Fruit fly (Drosophila melanogaster) whole organism, embryonic: ENCODE data around the gene CG10750.

Experiments used
- Abd-B ChIP-seq: fragments of 200-800 bp; sonication (Bioruptor generic); optimal IDR thresholded peaks from 2 replicates; lab custom pipeline; 2018; ENCODE audit warnings: missing biosample characterization, mild to moderate bottlenecking, missing genetic modification characterization, moderate library complexity
- Antp ChIP-seq: fragments of 200-800 bp; sonication (Bioruptor generic); optimal IDR thresholded peaks from 3 replicates; lab custom pipeline; 2016; ENCODE audit warnings: missing biosample characterization, missing genetic modification characterization
- C15 ChIP-seq: fragments of 200-800 bp; sonication (Bioruptor generic); IDR thresholded peaks from 3 replicates; pipeline ENCODE4 v1.3.6; 2022; ENCODE audit warnings: missing biosample characterization, missing genetic modification characterization
- CG10366 ChIP-seq: fragments of 200-800 bp; sonication (Bioruptor generic); IDR thresholded peaks from 2 replicates; pipeline ENCODE4 v1.3.6; 2022; ENCODE audit warnings: missing biosample characterization, missing genetic modification characterization
- CG10565 ChIP-seq: fragments of 200-800 bp; sonication (Bioruptor generic); optimal IDR thresholded peaks from 3 replicates; lab custom pipeline; 2016; ENCODE audit warnings: missing biosample characterization, mild to moderate bottlenecking, missing genetic modification characterization
- CG11398 ChIP-seq: fragments of 200-800 bp; sonication (Bioruptor generic); optimal IDR thresholded peaks from 2 replicates; lab custom pipeline; 2016; ENCODE audit warnings: missing biosample characterization, missing genetic modification characterization
- CG12236 ChIP-seq: fragments of 200-800 bp; sonication (Bioruptor generic); optimal IDR thresholded peaks from 2 replicates; lab custom pipeline; 2016; ENCODE audit warnings: missing biosample characterization, missing genetic modification characterization
- CG13296 ChIP-seq: fragments of 200-800 bp; sonication (Bioruptor generic); optimal IDR thresholded peaks from 3 replicates; lab custom pipeline; 2018; ENCODE audit warnings: missing biosample characterization, mild to moderate bottlenecking, missing genetic modification characterization
- CG1602 ChIP-seq: fragments of 200-800 bp; sonication (Bioruptor generic); optimal IDR thresholded peaks from 3 replicates; lab custom pipeline; 2016; ENCODE audit warnings: missing biosample characterization, missing genetic modification characterization
- CG16779 ChIP-seq: fragments of 200-800 bp; sonication (Bioruptor generic); IDR thresholded peaks from 2 replicates; pipeline ENCODE4 v1.3.6; 2022; ENCODE audit warnings: missing biosample characterization, missing genetic modification characterization
- CG17385 ChIP-seq: fragments of 200-800 bp; sonication (Bioruptor generic); optimal IDR thresholded peaks from 3 replicates; lab custom pipeline; 2018; ENCODE audit warnings: missing biosample characterization, mild to moderate bottlenecking, missing genetic modification characterization
- CG17568 ChIP-seq: fragments of 200-800 bp; sonication (Bioruptor generic); optimal IDR thresholded peaks from 2 replicates; lab custom pipeline; 2018; ENCODE audit warnings: missing biosample characterization, mild to moderate bottlenecking, missing genetic modification characterization, moderate library complexity
- CG31224 ChIP-seq: fragments of 200-800 bp; sonication (Bioruptor generic); IDR thresholded peaks from 2 replicates; pipeline ENCODE4 v1.3.6; 2022; ENCODE audit warnings: missing biosample characterization, missing genetic modification characterization
- CG3407 ChIP-seq: fragments of 200-800 bp; sonication (Bioruptor generic); optimal IDR thresholded peaks from 2 replicates; lab custom pipeline; 2018; ENCODE audit warnings: missing biosample characterization, mild to moderate bottlenecking, missing genetic modification characterization
- CG34376 ChIP-seq: fragments of 200-800 bp; sonication (Bioruptor generic); optimal IDR thresholded peaks from 2 replicates; lab custom pipeline; 2018; ENCODE audit warnings: missing biosample characterization, mild to moderate bottlenecking, missing genetic modification characterization
- CG3838 ChIP-seq: fragments of 200-800 bp; sonication (Bioruptor generic); optimal IDR thresholded peaks from 3 replicates; lab custom pipeline; 2016; ENCODE audit warnings: missing biosample characterization, missing genetic modification characterization
- CG3995 ChIP-seq: fragments of 200-800 bp; sonication (Bioruptor generic); optimal IDR thresholded peaks from 3 replicates; lab custom pipeline; 2016; ENCODE audit warnings: missing biosample characterization, missing genetic modification characterization
- CG4820 ChIP-seq: fragments of 200-800 bp; sonication (Bioruptor generic); optimal IDR thresholded peaks from 3 replicates; lab custom pipeline; 2016; ENCODE audit warnings: missing biosample characterization, missing genetic modification characterization
- CG5953 ChIP-seq: fragments of 200-800 bp; sonication (Bioruptor generic); IDR thresholded peaks from 2 replicates; pipeline ENCODE4 v1.3.6; 2022; ENCODE audit warnings: missing biosample characterization, missing genetic modification characterization
- CG6272 ChIP-seq: fragments of 200-800 bp; sonication (Bioruptor generic); IDR thresholded peaks from 2 replicates; pipeline ENCODE4 v1.3.6; 2022; ENCODE audit warnings: missing biosample characterization, missing genetic modification characterization
- CG6791 ChIP-seq: fragments of 200-800 bp; sonication (Bioruptor generic); IDR thresholded peaks from 3 replicates; pipeline ENCODE4 v1.3.6; 2022; ENCODE audit warnings: missing biosample characterization, missing genetic modification characterization; ENCODE audit not compliant: partially characterized antibody
- CG8924 ChIP-seq: fragments of 200-800 bp; optimal IDR thresholded peaks from 3 replicates; lab custom pipeline; 2019; ENCODE audit warnings: missing biosample characterization, mild to moderate bottlenecking, missing genetic modification characterization, moderate library complexity
- CTCF ChIP-seq: fragments of 200-800 bp; sonication (Bioruptor generic); optimal IDR thresholded peaks from 2 replicates; lab custom pipeline; 2017; ENCODE audit warnings: missing biosample characterization, mild to moderate bottlenecking, missing genetic modification characterization, moderate library complexity
- D19B ChIP-seq: fragments of 200-800 bp; sonication (Bioruptor generic); optimal IDR thresholded peaks from 2 replicates; lab custom pipeline; 2017; ENCODE audit warnings: missing biosample characterization, mild to moderate bottlenecking, missing genetic modification characterization
- Dbx ChIP-seq: fragments of 200-800 bp; sonication (Bioruptor generic); IDR thresholded peaks from 3 replicates; pipeline ENCODE4 v1.3.6; 2022; ENCODE audit warnings: missing biosample characterization, missing genetic modification characterization
- Deaf1 ChIP-seq: fragments of 200-800 bp; optimal IDR thresholded peaks from 3 replicates; lab custom pipeline; 2019; ENCODE audit warnings: missing biosample characterization, mild to moderate bottlenecking, missing genetic modification characterization, moderate library complexity
- HLHmδ ChIP-seq: fragments of 200-800 bp; sonication (Bioruptor generic); optimal IDR thresholded peaks from 2 replicates; lab custom pipeline; 2018; ENCODE audit warnings: missing biosample characterization, mild to moderate bottlenecking, missing genetic modification characterization, moderate library complexity
- Hand ChIP-seq: fragments of 200-800 bp; sonication (Bioruptor generic); optimal IDR thresholded peaks from 2 replicates; lab custom pipeline; 2017; ENCODE audit warnings: mild to moderate bottlenecking, missing biosample characterization, missing genetic modification reagents, missing genetic modification characterization
- Hsf ChIP-seq: fragments of 200-800 bp; sonication (Bioruptor generic); optimal IDR thresholded peaks from 3 replicates; lab custom pipeline; 2016; ENCODE audit warnings: missing biosample characterization, missing genetic modification characterization
- Lhr ChIP-seq: fragments of 200-800 bp; sonication (Bioruptor generic); optimal IDR thresholded peaks from 3 replicates; lab custom pipeline; 2017; ENCODE audit warnings: mild to moderate bottlenecking, missing biosample characterization, missing genetic modification reagents, missing genetic modification characterization
- MBD-R2 ChIP-seq: fragments of 200-800 bp; sonication (Bioruptor generic); IDR thresholded peaks from 2 replicates; pipeline ENCODE4 v1.3.6; 2022; ENCODE audit warnings: missing biosample characterization, missing genetic modification characterization
- Mad ChIP-seq: fragments of 200-800 bp; sonication (Bioruptor generic); optimal IDR thresholded peaks from 2 replicates; lab custom pipeline; 2016; ENCODE audit warnings: missing biosample characterization, missing genetic modification characterization
- Max ChIP-seq: fragments of 200-800 bp; sonication (Bioruptor generic); optimal IDR thresholded peaks from 2 replicates; lab custom pipeline; 2016; ENCODE audit warnings: missing biosample characterization, mild to moderate bottlenecking, missing genetic modification characterization
- Meics ChIP-seq: fragments of 200-800 bp; sonication (Bioruptor generic); optimal IDR thresholded peaks from 2 replicates; lab custom pipeline; 2017; ENCODE audit warnings: missing biosample characterization, mild to moderate bottlenecking, missing genetic modification characterization
- Ptx1 ChIP-seq: fragments of 200-800 bp; sonication (Bioruptor generic); IDR thresholded peaks from 2 replicates; pipeline ENCODE4 v1.3.6; 2022; ENCODE audit warnings: missing biosample characterization, missing genetic modification characterization
- Spps ChIP-seq: fragments of 200-800 bp; sonication (Bioruptor generic); optimal IDR thresholded peaks from 2 replicates; lab custom pipeline; 2018; ENCODE audit warnings: missing biosample characterization, mild to moderate bottlenecking, missing genetic modification characterization
- Stat92E ChIP-seq, 3 experiments: fragments of >200 bp in 2 of 3; fragments of 200-800 bp in 1 of 3; sonication (Bioruptor generic) in 1 of 3; optimal IDR thresholded peaks; 2 replicates each; lab custom pipeline; 2017 to 2019; ENCODE audit warnings: missing biosample characterization in 3 of 3, missing genetic modification characterization in 3 of 3, mild to moderate bottlenecking in 1 of 3, moderate library complexity in 1 of 3
- Taf1 ChIP-seq: fragments of 200-800 bp; sonication (Bioruptor generic); IDR thresholded peaks from 2 replicates; pipeline ENCODE4 v1.3.6; 2022; ENCODE audit warnings: missing biosample characterization, missing genetic modification characterization
- Xrp1 ChIP-seq: fragments of 200-800 bp; sonication (Bioruptor generic); IDR thresholded peaks from 2 replicates; pipeline ENCODE4 v1.3.6; 2022; ENCODE audit warnings: missing biosample characterization, missing genetic modification characterization
- YL-1 ChIP-seq: fragments of 200-800 bp; sonication (Bioruptor generic); optimal IDR thresholded peaks from 3 replicates; lab custom pipeline; 2017; ENCODE audit warnings: missing biosample characterization, mild to moderate bottlenecking, missing genetic modification characterization
- btn ChIP-seq: fragments of 200-800 bp; sonication (Bioruptor generic); optimal IDR thresholded peaks from 2 replicates; lab custom pipeline; 2016; ENCODE audit warnings: missing biosample characterization, missing genetic modification characterization
- chif ChIP-seq, 2 experiments: fragments of 200-800 bp; sonication (Bioruptor generic); optimal IDR thresholded peaks; 3 replicates each; lab custom pipeline; 2016; ENCODE audit warnings: missing biosample characterization in 2 of 2, missing genetic modification characterization in 2 of 2
- chm ChIP-seq: fragments of 200-800 bp; sonication (Bioruptor generic); IDR thresholded peaks from 2 replicates; pipeline ENCODE4 v1.3.6; 2022; ENCODE audit warnings: missing biosample characterization, missing genetic modification characterization
- dmrt11E ChIP-seq: fragments of 200-800 bp; sonication (Bioruptor generic); optimal IDR thresholded peaks from 3 replicates; lab custom pipeline; 2018; ENCODE audit warnings: missing biosample characterization, mild to moderate bottlenecking, missing genetic modification characterization, moderate library complexity
- fru ChIP-seq: fragments of >200 bp; optimal IDR thresholded peaks from 2 replicates; lab custom pipeline; 2017
- ind ChIP-seq: fragments of 200-800 bp; sonication (Bioruptor generic); optimal IDR thresholded peaks from 3 replicates; lab custom pipeline; 2016; ENCODE audit warnings: missing biosample characterization, missing genetic modification characterization
- kah ChIP-seq: fragments of 200-800 bp; sonication (Bioruptor generic); optimal IDR thresholded peaks from 2 replicates; lab custom pipeline; 2018; ENCODE audit warnings: missing biosample characterization, mild to moderate bottlenecking, missing genetic modification characterization
- odd ChIP-seq: fragments of 200-800 bp; sonication (Bioruptor generic); optimal IDR thresholded peaks from 2 replicates; lab custom pipeline; 2017; ENCODE audit warnings: missing biosample characterization, mild to moderate bottlenecking, missing genetic modification characterization
- tin ChIP-seq: fragments of 200-800 bp; sonication (Bioruptor generic); optimal IDR thresholded peaks from 3 replicates; lab custom pipeline; 2016; ENCODE audit warnings: missing biosample characterization, missing genetic modification characterization
- tll ChIP-seq, 2 experiments: fragments of 200-800 bp in 1 of 2; fragments of >200 bp in 1 of 2; sonication (Bioruptor generic) in 1 of 2; optimal IDR thresholded peaks; 2 replicates each; lab custom pipeline; 2017 to 2019; ENCODE audit warnings: missing biosample characterization in 2 of 2, missing genetic modification characterization in 2 of 2, mild to moderate bottlenecking in 1 of 2, moderate library complexity in 1 of 2
- trh ChIP-seq: fragments of 200-800 bp; sonication (Bioruptor generic); optimal IDR thresholded peaks from 2 replicates; lab custom pipeline; 2016; ENCODE audit warnings: missing biosample characterization, missing genetic modification characterization
- vnd ChIP-seq: fragments of 200-800 bp; sonication (Bioruptor generic); IDR thresholded peaks from 3 replicates; pipeline ENCODE4 v1.3.6; 2022; ENCODE audit warnings: missing biosample characterization, missing genetic modification characterization; ENCODE audit not compliant: partially characterized antibody
- zen ChIP-seq: fragments of 200-800 bp; sonication (Bioruptor generic); optimal IDR thresholded peaks from 3 replicates; lab custom pipeline; 2018; ENCODE audit warnings: missing biosample characterization, mild to moderate bottlenecking, missing genetic modification characterization, moderate library complexity

The CG10750 gene

dm6 chr2L:19325420-19325819 is 25.4 kb downstream of the CG10750 start (continued):
- no peak for TF ChIP-seq CG17568 (GFP tag; lab: Kevin White, UChicago)
- TF ChIP-seq Abd-B (GFP tag; lab: Kevin White, UChicago), result no peak
- TF ChIP-seq Antp (GFP tag; lab: Kevin White, UChicago), result no peak
- no peak for TF ChIP-seq Spps (tag; lab: Kevin White, UChicago)
- TF ChIP-seq Dbx (GFP tag; lab: Robert Waterston, UW), result no peak
- TF ChIP-seq Lhr (GFP tag; lab: Kevin White, UChicago), result no peak
- TF ChIP-seq CG6272 (GFP tag; lab: Robert Waterston, UW), result no peak
- no peak for TF ChIP-seq CG3407 (GFP tag; lab: Kevin White, UChicago)
- TF ChIP-seq chif (GFP tag; optimal IDR thresholded peaks at IDR 0.05; lab: Kevin White, UChicago), result no peak
- TF ChIP-seq ind, result no peak
- no peak for TF ChIP-seq Stat92E (GFP tag; optimal IDR thresholded peaks at IDR 0.05; lab: Kevin White, UChicago)
- TF ChIP-seq tin (GFP tag; lab: Kevin White, UChicago), result no peak
- TF ChIP-seq dmrt11E (tag; lab: Kevin White, UChicago), result peak; percentile 27
- no peak for TF ChIP-seq CG11398 (GFP tag; lab: Kevin White, UChicago)
- TF ChIP-seq Mad, result no peak
- no peak for TF ChIP-seq CG5953 (GFP tag; lab: Robert Waterston, UW)
- TF ChIP-seq CG12236 (GFP tag; lab: Kevin White, UChicago), result no peak
- TF ChIP-seq CG10366, result no peak
- TF ChIP-seq Xrp1 (GFP tag; lab: Robert Waterston, UW), result peak; percentile 47; the same call in 1 of the 2 replicates
- TF ChIP-seq odd, result no peak
- TF ChIP-seq CTCF (GFP tag; lab: Kevin White, UChicago), result no peak
- no peak for TF ChIP-seq C15 (GFP tag; lab: Robert Waterston, UW)
- no peak for TF ChIP-seq CG3995
- TF ChIP-seq CG8924, result no peak
- no peak for TF ChIP-seq CG1602 (GFP tag; lab: Kevin White, UChicago)
- TF ChIP-seq Hsf (GFP tag; lab: Kevin White, UChicago), result no peak
- no peak for TF ChIP-seq Deaf1 (tag; lab: Kevin White, UChicago)
- TF ChIP-seq CG10565, result no peak
- peak; percentile 38; the same call in 1 of the 2 replicates for TF ChIP-seq Ptx1 (GFP tag; lab: Robert Waterston, UW)
- no peak for TF ChIP-seq CG16779 (GFP tag; lab: Robert Waterston, UW)
- no peak for TF ChIP-seq tll (GFP tag; optimal IDR thresholded peaks at IDR 0.05; lab: Kevin White, UChicago)
- TF ChIP-seq YL-1 (GFP tag; lab: Kevin White, UChicago), result no peak
- TF ChIP-seq CG6791, result no peak
- no peak for TF ChIP-seq zen (tag; lab: Kevin White, UChicago)
- no peak for TF ChIP-seq D19B (GFP tag; lab: Kevin White, UChicago)
- TF ChIP-seq trh (GFP tag; lab: Kevin White, UChicago), result no peak
- no peak for TF ChIP-seq CG17385 (GFP tag; lab: Kevin White, UChicago)
- no peak for TF ChIP-seq CG4820 (GFP tag; lab: Kevin White, UChicago)
- TF ChIP-seq CG34376 (GFP tag; lab: Kevin White, UChicago), result no peak
- no peak for TF ChIP-seq Max
- TF ChIP-seq kah (GFP tag; lab: Kevin White, UChicago), result no peak
- TF ChIP-seq fru (lab: Kevin White, UChicago), result no peak
- no peak for TF ChIP-seq CG3838 (GFP tag; lab: Kevin White, UChicago)
- no peak for TF ChIP-seq btn (GFP tag; lab: Kevin White, UChicago)
- TF ChIP-seq Meics (GFP tag; lab: Kevin White, UChicago), result no peak
- no peak for TF ChIP-seq HLHmδ
- no peak for TF ChIP-seq MBD-R2 (GFP tag; lab: Robert Waterston, UW)
- TF ChIP-seq chm (GFP tag; lab: Robert Waterston, UW), result no peak
- TF ChIP-seq CG13296, result no peak
- no peak for TF ChIP-seq CG31224
- TF ChIP-seq Hand, result no peak
- no peak for TF ChIP-seq vnd (GFP tag; lab: Robert Waterston, UW)
- no peak for TF ChIP-seq Taf1
